Fruit fly (Drosophila melanogaster) whole organism, embryonic: ENCODE data around the gene CG5886.

Experiments used
- ATbp ChIP-seq: fragments of 200-800 bp; sonication (Bioruptor generic); optimal IDR thresholded peaks from 2 replicates; lab custom pipeline; 2017; ENCODE audit warnings: missing biosample characterization, mild to moderate bottlenecking, missing genetic modification characterization, missing genetic modification reagents
- Abd-B ChIP-seq: fragments of 200-800 bp; sonication (Bioruptor generic); optimal IDR thresholded peaks from 2 replicates; lab custom pipeline; 2018; ENCODE audit warnings: missing biosample characterization, mild to moderate bottlenecking, missing genetic modification characterization, moderate library complexity
- CG10267 ChIP-seq: fragments of 200-800 bp; sonication (Bioruptor generic); optimal IDR thresholded peaks from 2 replicates; lab custom pipeline; 2018; ENCODE audit warnings: missing biosample characterization, mild to moderate bottlenecking, missing genetic modification characterization, moderate library complexity
- CG10366 ChIP-seq: fragments of 200-800 bp; sonication (Bioruptor generic); IDR thresholded peaks from 2 replicates; pipeline ENCODE4 v1.3.6; 2022; ENCODE audit warnings: missing biosample characterization, missing genetic modification characterization
- CG10543 ChIP-seq: fragments of 200-800 bp; sonication (Bioruptor generic); optimal IDR thresholded peaks from 3 replicates; lab custom pipeline; 2017; ENCODE audit warnings: missing biosample characterization, mild to moderate bottlenecking, missing genetic modification characterization, moderate library complexity
- CG10565 ChIP-seq: fragments of 200-800 bp; sonication (Bioruptor generic); optimal IDR thresholded peaks from 3 replicates; lab custom pipeline; 2016; ENCODE audit warnings: missing biosample characterization, mild to moderate bottlenecking, missing genetic modification characterization
- CG11456 ChIP-seq: fragments of 200-800 bp; sonication (Bioruptor generic); IDR thresholded peaks from 3 replicates; pipeline ENCODE4 v1.3.6; 2022; ENCODE audit warnings: missing biosample characterization, missing genetic modification characterization
- CG12104 ChIP-seq: fragments of 200-800 bp; sonication (Bioruptor generic); optimal IDR thresholded peaks from 3 replicates; lab custom pipeline; 2016; ENCODE audit warnings: missing biosample characterization, missing genetic modification characterization
- CG12219 ChIP-seq: fragments of 200-800 bp; sonication (Bioruptor generic); optimal IDR thresholded peaks from 3 replicates; lab custom pipeline; 2018; ENCODE audit warnings: missing biosample characterization, mild to moderate bottlenecking, missing genetic modification characterization
- CG12769 ChIP-seq: fragments of 200-800 bp; sonication (Bioruptor generic); optimal IDR thresholded peaks from 2 replicates; lab custom pipeline; 2019; ENCODE audit warnings: missing biosample characterization, mild to moderate bottlenecking, missing genetic modification characterization, moderate library complexity
- CG13775 ChIP-seq: fragments of 200-800 bp; sonication (Bioruptor generic); optimal IDR thresholded peaks from 3 replicates; lab custom pipeline; 2017; ENCODE audit warnings: missing biosample characterization, mild to moderate bottlenecking, missing genetic modification characterization
- CG16779 ChIP-seq: fragments of 200-800 bp; sonication (Bioruptor generic); IDR thresholded peaks from 2 replicates; pipeline ENCODE4 v1.3.6; 2022; ENCODE audit warnings: missing biosample characterization, missing genetic modification characterization
- CG17328 ChIP-seq: fragments of 200-800 bp; sonication (Bioruptor generic); IDR thresholded peaks from 2 replicates; pipeline ENCODE4 v1.3.6; 2022; ENCODE audit warnings: missing biosample characterization, missing genetic modification characterization
- CG17359 ChIP-seq: fragments of 200-800 bp; sonication (Bioruptor generic); optimal IDR thresholded peaks from 3 replicates; lab custom pipeline; 2018; ENCODE audit warnings: missing biosample characterization, mild to moderate bottlenecking, missing genetic modification characterization, moderate library complexity
- CG17385 ChIP-seq: fragments of 200-800 bp; sonication (Bioruptor generic); optimal IDR thresholded peaks from 3 replicates; lab custom pipeline; 2018; ENCODE audit warnings: missing biosample characterization, mild to moderate bottlenecking, missing genetic modification characterization
- CG17912 ChIP-seq: fragments of 200-800 bp; sonication (Bioruptor generic); optimal IDR thresholded peaks from 2 replicates; lab custom pipeline; 2018; ENCODE audit warnings: missing biosample characterization, mild to moderate bottlenecking, missing genetic modification characterization
- CG18599 ChIP-seq: fragments of 200-800 bp; sonication (Bioruptor generic); optimal IDR thresholded peaks from 3 replicates; lab custom pipeline; 2017; ENCODE audit warnings: missing biosample characterization, missing genetic modification characterization, mild to moderate bottlenecking, moderate library complexity, missing genetic modification reagents
- CG31441 ChIP-seq: fragments of 200-800 bp; sonication (Bioruptor generic); IDR thresholded peaks from 2 replicates; pipeline ENCODE4 v1.3.6; 2022; ENCODE audit warnings: missing biosample characterization, missing genetic modification characterization
- CG33557 ChIP-seq: fragments of 200-800 bp; sonication (Bioruptor generic); optimal IDR thresholded peaks from 2 replicates; lab custom pipeline; 2019; ENCODE audit warnings: missing biosample characterization, mild to moderate bottlenecking, missing genetic modification characterization, moderate library complexity
- CG4282 ChIP-seq: fragments of 200-800 bp; sonication (Bioruptor generic); optimal IDR thresholded peaks from 2 replicates; lab custom pipeline; 2016; ENCODE audit warnings: missing biosample characterization, missing genetic modification characterization
- CG4328 ChIP-seq: fragments of 200-800 bp; sonication (Bioruptor generic); optimal IDR thresholded peaks from 3 replicates; lab custom pipeline; 2017; ENCODE audit warnings: missing biosample characterization, missing genetic modification reagents, missing genetic modification characterization
- CG43689 ChIP-seq: fragments of 200-800 bp; sonication (Bioruptor generic); IDR thresholded peaks from 2 replicates; pipeline ENCODE4 v1.3.6; 2022; ENCODE audit warnings: missing biosample characterization, missing genetic modification characterization
- CG6654 ChIP-seq: fragments of 200-800 bp; sonication (Bioruptor generic); optimal IDR thresholded peaks from 2 replicates; lab custom pipeline; 2017; ENCODE audit warnings: missing biosample characterization, mild to moderate bottlenecking, missing genetic modification characterization
- CG6765 ChIP-seq: fragments of 200-800 bp; sonication (Bioruptor generic); optimal IDR thresholded peaks from 3 replicates; lab custom pipeline; 2017; ENCODE audit warnings: missing biosample characterization, mild to moderate bottlenecking, missing genetic modification characterization
- CG6854 ChIP-seq: fragments of 200-800 bp; sonication (Bioruptor generic); optimal IDR thresholded peaks from 3 replicates; lab custom pipeline; 2017; ENCODE audit warnings: missing biosample characterization, mild to moderate bottlenecking, missing genetic modification characterization
- CG7745 ChIP-seq: fragments of 200-800 bp; sonication (Bioruptor generic); optimal IDR thresholded peaks from 2 replicates; lab custom pipeline; 2018; ENCODE audit warnings: missing biosample characterization, mild to moderate bottlenecking, missing genetic modification characterization, moderate library complexity
- CG8359 ChIP-seq: fragments of 200-800 bp; sonication (Bioruptor generic); optimal IDR thresholded peaks from 2 replicates; lab custom pipeline; 2017; ENCODE audit warnings: missing biosample characterization, mild to moderate bottlenecking, missing genetic modification characterization, borderline replicate concordance
- CG8388 ChIP-seq: fragments of 200-800 bp; sonication (Bioruptor generic); optimal IDR thresholded peaks from 2 replicates; lab custom pipeline; 2019; ENCODE audit warnings: missing biosample characterization, mild to moderate bottlenecking, missing genetic modification characterization, moderate library complexity
- Deaf1 ChIP-seq: fragments of 200-800 bp; optimal IDR thresholded peaks from 3 replicates; lab custom pipeline; 2019; ENCODE audit warnings: missing biosample characterization, mild to moderate bottlenecking, missing genetic modification characterization, moderate library complexity
- Dll ChIP-seq: fragments of 200-800 bp; sonication (Bioruptor generic); IDR thresholded peaks from 4 replicates; pipeline ENCODE4 v1.3.6; 2022; ENCODE audit warnings: missing biosample characterization, missing genetic modification characterization; ENCODE audit not compliant: partially characterized antibody
- HmgZ ChIP-seq: fragments of 200-800 bp; sonication (Bioruptor generic); optimal IDR thresholded peaks from 2 replicates; lab custom pipeline; 2018; ENCODE audit warnings: missing biosample characterization, mild to moderate bottlenecking, missing genetic modification characterization
- Hsf ChIP-seq: fragments of 200-800 bp; sonication (Bioruptor generic); optimal IDR thresholded peaks from 3 replicates; lab custom pipeline; 2016; ENCODE audit warnings: missing biosample characterization, missing genetic modification characterization
- Jarid2 ChIP-seq: fragments of 200-800 bp; sonication (Bioruptor generic); optimal IDR thresholded peaks from 3 replicates; lab custom pipeline; 2017; ENCODE audit warnings: mild to moderate bottlenecking, missing biosample characterization, missing genetic modification reagents, missing genetic modification characterization
- Mrtf ChIP-seq: fragments of 200-800 bp; sonication (Bioruptor generic); IDR thresholded peaks from 3 replicates; pipeline ENCODE4 v1.3.6; 2022; ENCODE audit warnings: missing biosample characterization, missing genetic modification characterization
- Tbp ChIP-seq: fragments of >200 bp; optimal IDR thresholded peaks from 2 replicates; lab custom pipeline; 2018; ENCODE audit warnings: missing biosample characterization, missing genetic modification characterization
- Trl ChIP-seq, 3 experiments: fragments of >200 bp in 2 of 3; fragments of 200-800 bp in 1 of 3; sonication (Bioruptor generic) in 1 of 3; optimal IDR thresholded peaks; 2 replicates in 1 of 3; 3 replicates in 2 of 3; lab custom pipeline; 2016 to 2017; ENCODE audit warnings: missing biosample characterization in 1 of 3, missing genetic modification characterization in 1 of 3
- aop ChIP-seq: fragments of 200-800 bp; sonication (Bioruptor generic); IDR thresholded peaks from 2 replicates; pipeline ENCODE4 v1.3.6; 2022; ENCODE audit warnings: missing biosample characterization, missing genetic modification characterization
- chm ChIP-seq: fragments of 200-800 bp; sonication (Bioruptor generic); IDR thresholded peaks from 2 replicates; pipeline ENCODE4 v1.3.6; 2022; ENCODE audit warnings: missing biosample characterization, missing genetic modification characterization
- esg ChIP-seq: fragments of 200-800 bp; sonication (Bioruptor generic); conservative IDR thresholded peaks from 2 replicates; pipeline ENCODE4 v1.3.6; 2022; ENCODE audit warnings: missing biosample characterization, missing genetic modification characterization
- eve ChIP-seq, 2 experiments: fragments of >200 bp; optimal IDR thresholded peaks; 2 replicates each; lab custom pipeline; 2017; ENCODE audit warnings: missing biosample characterization in 2 of 2, missing genetic modification characterization in 2 of 2
- eyg ChIP-seq: fragments of 200-800 bp; sonication (Bioruptor generic); optimal IDR thresholded peaks from 3 replicates; lab custom pipeline; 2016; ENCODE audit warnings: missing biosample characterization, missing genetic modification characterization
- fd102C ChIP-seq: fragments of 200-800 bp; sonication (Bioruptor generic); optimal IDR thresholded peaks from 2 replicates; lab custom pipeline; 2018; ENCODE audit warnings: missing biosample characterization, mild to moderate bottlenecking, missing genetic modification characterization, moderate library complexity
- ind ChIP-seq: fragments of 200-800 bp; sonication (Bioruptor generic); optimal IDR thresholded peaks from 3 replicates; lab custom pipeline; 2016; ENCODE audit warnings: missing biosample characterization, missing genetic modification characterization
- nom ChIP-seq: fragments of 200-800 bp; sonication (Bioruptor generic); optimal IDR thresholded peaks from 2 replicates; lab custom pipeline; 2017; ENCODE audit warnings: missing biosample characterization, missing genetic modification characterization, mild to moderate bottlenecking, moderate library complexity, missing genetic modification reagents
- pita ChIP-seq: fragments of 200-800 bp; sonication (Bioruptor generic); optimal IDR thresholded peaks from 2 replicates; lab custom pipeline; 2017; ENCODE audit warnings: missing biosample characterization, mild to moderate bottlenecking, missing genetic modification characterization
- sim ChIP-seq: fragments of 200-800 bp; sonication (Bioruptor generic); IDR thresholded peaks from 2 replicates; pipeline ENCODE4 v1.3.6; 2022; ENCODE audit warnings: missing biosample characterization, missing genetic modification characterization
- tx ChIP-seq: fragments of 200-800 bp; sonication (Bioruptor generic); optimal IDR thresholded peaks from 2 replicates; lab custom pipeline; 2016; ENCODE audit warnings: missing biosample characterization, missing genetic modification characterization
- vvl ChIP-seq: fragments of 200-800 bp; sonication (Bioruptor generic); IDR thresholded peaks from 2 replicates; pipeline ENCODE4 v1.3.6; 2022; ENCODE audit warnings: missing biosample characterization, missing genetic modification characterization
- zf30C ChIP-seq: fragments of 200-800 bp; sonication (Bioruptor generic); optimal IDR thresholded peaks from 3 replicates; lab custom pipeline; 2018; ENCODE audit warnings: missing biosample characterization, mild to moderate bottlenecking, missing genetic modification characterization

CG5886 gene

dm6 chr3R:25888307-25889075 lies 37.1 kb downstream of the CG5886 start, which contains the start of gene Lnk (continued):
- TF ChIP-seq CG10565 (GFP tag; lab: Kevin White, UChicago) (no peak), esg (GFP tag; lab: Robert Waterston, UW) (no peak), CG33557 (GFP tag; lab: Kevin White, UChicago) (no peak), CG7745 (tag; lab: Kevin White, UChicago) (no peak), Jarid2 (GFP tag; lab: Kevin White, UChicago) (no peak), pita (GFP tag; lab: Kevin White, UChicago) (peak; percentile 98), CG6765 (GFP tag; lab: Kevin White, UChicago) (no peak), CG10543 (GFP tag; lab: Kevin White, UChicago) (peak; percentile 50), Abd-B (GFP tag; lab: Kevin White, UChicago) (no peak), CG6654 (no peak), aop (GFP tag; lab: Robert Waterston, UW) (peak; percentile 44; the same call in 1 of the 2 replicates), eve (GFP tag; optimal IDR thresholded peaks at IDR 0.05; lab: Kevin White, UChicago) (no peak), CG43689 (GFP tag; lab: Robert Waterston, UW) (no peak), fd102C (no peak), CG11456 (GFP tag; lab: Robert Waterston, UW) (no peak), CG31441 (GFP tag; lab: Robert Waterston, UW) (no peak), CG12219 (GFP tag; lab: Kevin White, UChicago) (no peak), Trl (optimal IDR thresholded peaks at IDR 0.05; lab: Kevin White, UChicago) (no peak), Trl (GFP tag; optimal IDR thresholded peaks at IDR 0.05; lab: Kevin White, UChicago) (no peak), CG16779 (GFP tag; lab: Robert Waterston, UW) (no peak), eyg (no peak), CG10267 (tag; lab: Kevin White, UChicago) (peak; percentile 49), Tbp (GFP tag; lab: Kevin White, UChicago) (no peak), CG10366 (GFP tag; lab: Robert Waterston, UW) (no peak), CG12769 (no peak), Deaf1 (tag; lab: Kevin White, UChicago) (no peak), sim (no peak), nom (GFP tag; lab: Kevin White, UChicago) (peak; percentile 76), CG18599 (no peak), CG12104 (no peak), Mrtf (no peak), zf30C (GFP tag; lab: Kevin White, UChicago) (no peak), CG17912 (GFP tag; lab: Kevin White, UChicago) (peak; percentile 18), CG6854 (peak; percentile 18), ind (no peak), CG4282 (GFP tag; lab: Kevin White, UChicago) (no peak), CG17328 (GFP tag; lab: Robert Waterston, UW) (no peak), CG8359 (GFP tag; lab: Kevin White, UChicago) (no peak), HmgZ (tag; lab: Kevin White, UChicago) (peak; percentile 84), vvl (no peak; the same call in 1 of the 2 replicates), chm (GFP tag; lab: Robert Waterston, UW) (no peak), CG17385 (GFP tag; lab: Kevin White, UChicago) (no peak), CG8388 (GFP tag; lab: Kevin White, UChicago) (no peak), tx (GFP tag; lab: Kevin White, UChicago) (no peak), Hsf (GFP tag; lab: Kevin White, UChicago) (no peak), Dll (GFP tag; lab: Robert Waterston, UW) (peak; percentile 84), CG4328 (GFP tag; lab: Kevin White, UChicago) (peak; percentile 14), ATbp (GFP tag; lab: Kevin White, UChicago) (no peak), CG17359 (peak; percentile 3), CG13775 (GFP tag; lab: Kevin White, UChicago) (no peak)
